Fruit fly (Drosophila melanogaster) whole organism, embryonic: ENCODE results near the gene scramb2.

Source experiments
- Aef1 ChIP-seq: fragments of 200-800 bp; sonication (Bioruptor generic); IDR thresholded peaks from 3 replicates; pipeline ENCODE4 v1.3.6; 2022; ENCODE audit warnings: missing biosample characterization, missing genetic modification characterization
- Antp ChIP-seq: fragments of 200-800 bp; sonication (Bioruptor generic); optimal IDR thresholded peaks from 3 replicates; lab custom pipeline; 2016; ENCODE audit warnings: missing biosample characterization, missing genetic modification characterization
- Atf6 ChIP-seq: fragments of 200-800 bp; sonication (Bioruptor generic); IDR thresholded peaks from 2 replicates; pipeline ENCODE4 v1.3.6; 2022; ENCODE audit warnings: missing biosample characterization, missing genetic modification characterization
- Awh ChIP-seq: fragments of 200-800 bp; sonication (Bioruptor generic); IDR thresholded peaks from 2 replicates; pipeline ENCODE4, ENCODE4 v1.3.6; 2022; ENCODE audit warnings: missing biosample characterization, missing genetic modification characterization
- CG10321 ChIP-seq: fragments of 200-800 bp; sonication (Bioruptor generic); IDR thresholded peaks from 2 replicates; pipeline ENCODE4 v1.3.6; 2022; ENCODE audit warnings: missing biosample characterization, missing genetic modification characterization
- CG1603 ChIP-seq: fragments of 200-800 bp; sonication (Bioruptor generic); optimal IDR thresholded peaks from 2 replicates; lab custom pipeline; 2019; ENCODE audit warnings: missing biosample characterization, mild to moderate bottlenecking, missing genetic modification characterization, moderate library complexity
- CG16779 ChIP-seq: fragments of 200-800 bp; sonication (Bioruptor generic); IDR thresholded peaks from 2 replicates; pipeline ENCODE4 v1.3.6; 2022; ENCODE audit warnings: missing biosample characterization, missing genetic modification characterization
- CG16815 ChIP-seq: fragments of 200-800 bp; sonication (Bioruptor generic); optimal IDR thresholded peaks from 3 replicates; lab custom pipeline; 2017; ENCODE audit warnings: missing biosample characterization, mild to moderate bottlenecking, missing genetic modification characterization
- CG18764 ChIP-seq: fragments of 200-800 bp; sonication (Bioruptor generic); optimal IDR thresholded peaks from 3 replicates; lab custom pipeline; 2016; ENCODE audit warnings: missing biosample characterization, missing genetic modification characterization
- CG32767 ChIP-seq: fragments of 200-800 bp; sonication (Bioruptor generic); IDR thresholded peaks from 2 replicates; pipeline ENCODE4 v1.3.6; 2022; ENCODE audit warnings: missing biosample characterization, missing genetic modification characterization
- CG3847 ChIP-seq: fragments of 200-800 bp; sonication (Bioruptor generic); IDR thresholded peaks from 2 replicates; pipeline ENCODE4 v1.3.6; 2022; ENCODE audit warnings: missing biosample characterization, missing genetic modification characterization
- CG4282 ChIP-seq: fragments of 200-800 bp; sonication (Bioruptor generic); optimal IDR thresholded peaks from 2 replicates; lab custom pipeline; 2016; ENCODE audit warnings: missing biosample characterization, missing genetic modification characterization
- CG6791 ChIP-seq: fragments of 200-800 bp; sonication (Bioruptor generic); IDR thresholded peaks from 3 replicates; pipeline ENCODE4 v1.3.6; 2022; ENCODE audit warnings: missing biosample characterization, missing genetic modification characterization; ENCODE audit not compliant: partially characterized antibody
- CG8290 ChIP-seq, 3 experiments: fragments of 200-800 bp; sonication (Bioruptor generic); optimal IDR thresholded peaks; 2 replicates each; lab custom pipeline; 2016 to 2019; ENCODE audit warnings: missing biosample characterization in 3 of 3, missing genetic modification characterization in 3 of 3, mild to moderate bottlenecking in 2 of 3, moderate library complexity in 1 of 3
- CG8359 ChIP-seq: fragments of 200-800 bp; sonication (Bioruptor generic); optimal IDR thresholded peaks from 2 replicates; lab custom pipeline; 2017; ENCODE audit warnings: missing biosample characterization, mild to moderate bottlenecking, missing genetic modification characterization, borderline replicate concordance
- CoRest ChIP-seq: fragments of 200-800 bp; sonication (Bioruptor generic); optimal IDR thresholded peaks from 3 replicates; lab custom pipeline; 2018; ENCODE audit warnings: missing biosample characterization, mild to moderate bottlenecking, missing genetic modification characterization, moderate library complexity
- D19B ChIP-seq: fragments of 200-800 bp; sonication (Bioruptor generic); optimal IDR thresholded peaks from 2 replicates; lab custom pipeline; 2017; ENCODE audit warnings: missing biosample characterization, mild to moderate bottlenecking, missing genetic modification characterization
- E2f1 ChIP-seq: fragments of 200-800 bp; sonication (Bioruptor generic); IDR thresholded peaks from 2 replicates; pipeline ENCODE4 v1.3.6; 2022; ENCODE audit warnings: missing biosample characterization, missing genetic modification characterization
- ERR ChIP-seq: fragments of 200-800 bp; sonication (Bioruptor generic); optimal IDR thresholded peaks from 2 replicates; lab custom pipeline; 2016; ENCODE audit warnings: missing biosample characterization, missing genetic modification characterization
- Fer3 ChIP-seq: fragments of 200-800 bp; sonication (Bioruptor generic); optimal IDR thresholded peaks from 2 replicates; lab custom pipeline; 2018; ENCODE audit warnings: missing biosample characterization, mild to moderate bottlenecking, missing genetic modification characterization, moderate library complexity
- H2.0 ChIP-seq: fragments of 200-800 bp; sonication (Bioruptor generic); IDR thresholded peaks from 2 replicates; pipeline ENCODE4 v1.3.6; 2022; ENCODE audit warnings: missing biosample characterization, missing genetic modification characterization
- HLH3B ChIP-seq: fragments of 200-800 bp; sonication (Bioruptor generic); IDR thresholded peaks from 2 replicates; pipeline ENCODE4 v1.3.6; 2022; ENCODE audit warnings: missing biosample characterization, missing genetic modification characterization
- Hmx ChIP-seq: fragments of 200-800 bp; sonication (Bioruptor generic); optimal IDR thresholded peaks from 2 replicates; lab custom pipeline; 2016; ENCODE audit warnings: missing biosample characterization, missing genetic modification characterization
- Kr ChIP-seq: fragments of 200-800 bp; sonication (Bioruptor generic); optimal IDR thresholded peaks from 2 replicates; lab custom pipeline; 2017; ENCODE audit warnings: missing biosample characterization, mild to moderate bottlenecking, missing genetic modification characterization
- Lhr ChIP-seq: fragments of 200-800 bp; sonication (Bioruptor generic); optimal IDR thresholded peaks from 3 replicates; lab custom pipeline; 2017; ENCODE audit warnings: mild to moderate bottlenecking, missing biosample characterization, missing genetic modification reagents, missing genetic modification characterization
- Med ChIP-seq: fragments of 200-800 bp; sonication (Bioruptor generic); peaks from one replicate; lab custom pipeline; 2016; ENCODE audit warnings: missing biosample characterization, missing genetic modification characterization, mild to moderate bottlenecking, inconsistent platforms, moderate library complexity
- Nf-YA ChIP-seq: fragments of 200-800 bp; sonication (Bioruptor generic); IDR thresholded peaks from 2 replicates; pipeline ENCODE4 v1.3.6; 2022; ENCODE audit warnings: missing biosample characterization, missing genetic modification characterization
- Oaz ChIP-seq: fragments of 200-800 bp; sonication (Bioruptor generic); IDR thresholded peaks from 2 replicates; pipeline ENCODE4 v1.3.6; 2022; ENCODE audit warnings: missing biosample characterization, missing genetic modification characterization
- Optix ChIP-seq: fragments of 200-800 bp; sonication (Bioruptor generic); IDR thresholded peaks from 3 replicates; pipeline ENCODE4 v1.3.6; 2022; ENCODE audit warnings: missing biosample characterization, missing genetic modification characterization
- Rx ChIP-seq: fragments of 200-800 bp; sonication (Bioruptor generic); IDR thresholded peaks from 2 replicates; pipeline ENCODE4 v1.3.6; 2022; ENCODE audit warnings: missing biosample characterization, missing genetic modification characterization
- Ssrp ChIP-seq: fragments of 200-800 bp; sonication (Bioruptor generic); optimal IDR thresholded peaks from 2 replicates; lab custom pipeline; 2018; ENCODE audit warnings: missing biosample characterization, mild to moderate bottlenecking, missing genetic modification characterization, moderate library complexity
- bigmax ChIP-seq: fragments of 200-800 bp; sonication (Bioruptor generic); optimal IDR thresholded peaks from 2 replicates; lab custom pipeline; 2018; ENCODE audit warnings: missing biosample characterization, mild to moderate bottlenecking, missing genetic modification characterization
- cas ChIP-seq: fragments of 200-800 bp; sonication (Bioruptor generic); IDR thresholded peaks from 2 replicates; pipeline ENCODE4 v1.3.6; 2022; ENCODE audit warnings: missing biosample characterization, missing genetic modification characterization
- chm ChIP-seq: fragments of 200-800 bp; sonication (Bioruptor generic); IDR thresholded peaks from 2 replicates; pipeline ENCODE4 v1.3.6; 2022; ENCODE audit warnings: missing biosample characterization, missing genetic modification characterization
- chn ChIP-seq: fragments of 200-800 bp; sonication (Bioruptor generic); optimal IDR thresholded peaks from 2 replicates; lab custom pipeline; 2016; ENCODE audit warnings: missing biosample characterization, missing genetic modification characterization
- gcm2 ChIP-seq: fragments of 200-800 bp; sonication (Bioruptor generic); optimal IDR thresholded peaks from 2 replicates; lab custom pipeline; 2016; ENCODE audit warnings: missing biosample characterization, missing genetic modification characterization
- gem ChIP-seq: fragments of 200-800 bp; sonication (Bioruptor generic); optimal IDR thresholded peaks from 2 replicates; lab custom pipeline; 2019; ENCODE audit warnings: missing biosample characterization, mild to moderate bottlenecking, missing genetic modification characterization, moderate library complexity
- gfzf ChIP-seq: fragments of 200-800 bp; sonication (Bioruptor generic); optimal IDR thresholded peaks from 2 replicates; lab custom pipeline; 2016; ENCODE audit warnings: missing biosample characterization, mild to moderate bottlenecking, missing genetic modification characterization, moderate library complexity
- gsb ChIP-seq: fragments of 200-800 bp; sonication (Bioruptor generic); IDR thresholded peaks from 2 replicates; pipeline ENCODE4 v1.3.6; 2022; ENCODE audit warnings: missing biosample characterization, missing genetic modification characterization
- knrl ChIP-seq: fragments of 200-800 bp; sonication (Bioruptor generic); IDR thresholded peaks from 3 replicates; pipeline ENCODE4 v1.3.6; 2022; ENCODE audit warnings: missing biosample characterization, missing genetic modification characterization; ENCODE audit not compliant: partially characterized antibody
- p53 ChIP-seq: fragments of 200-800 bp; sonication (Bioruptor generic); optimal IDR thresholded peaks from 2 replicates; lab custom pipeline; 2016; ENCODE audit warnings: missing biosample characterization, missing genetic modification characterization
- prd ChIP-seq, 3 experiments: fragments of >200 bp in 2 of 3; fragments of 200-800 bp in 1 of 3; sonication (Bioruptor generic) in 1 of 3; optimal IDR thresholded peaks in 2 of 3; IDR thresholded peaks in 1 of 3; 2 replicates in 2 of 3; 3 replicates in 1 of 3; pipeline versions ENCODE4 v1.3.6 to Lab custom; 2017 to 2022; ENCODE audit warnings: missing biosample characterization in 1 of 3, missing genetic modification characterization in 1 of 3
- row ChIP-seq: fragments of 200-800 bp; sonication (Bioruptor generic); IDR thresholded peaks from 3 replicates; pipeline ENCODE4 v1.3.6; 2022; ENCODE audit warnings: missing biosample characterization, missing genetic modification characterization
- sob ChIP-seq: fragments of 200-800 bp; sonication (Bioruptor generic); IDR thresholded peaks from 2 replicates; pipeline ENCODE4 v1.3.6; 2022; ENCODE audit warnings: missing biosample characterization, missing genetic modification characterization
- tap ChIP-seq: fragments of 200-800 bp; optimal IDR thresholded peaks from 3 replicates; lab custom pipeline; 2019; ENCODE audit warnings: missing biosample characterization, mild to moderate bottlenecking, missing genetic modification characterization, moderate library complexity
- tgo ChIP-seq: fragments of 200-800 bp; sonication (Bioruptor generic); IDR thresholded peaks from 3 replicates; pipeline ENCODE4 v1.3.6; 2022; ENCODE audit warnings: missing biosample characterization, missing genetic modification characterization
- tll ChIP-seq, 2 experiments: fragments of 200-800 bp in 1 of 2; fragments of >200 bp in 1 of 2; sonication (Bioruptor generic) in 1 of 2; optimal IDR thresholded peaks; 2 replicates each; lab custom pipeline; 2017 to 2019; ENCODE audit warnings: missing biosample characterization in 2 of 2, missing genetic modification characterization in 2 of 2, mild to moderate bottlenecking in 1 of 2, moderate library complexity in 1 of 2
- unpg ChIP-seq: fragments of 200-800 bp; sonication (Bioruptor generic); optimal IDR thresholded peaks from 3 replicates; lab custom pipeline; 2018; ENCODE audit warnings: missing biosample characterization, mild to moderate bottlenecking, missing genetic modification characterization, moderate library complexity

Gene scramb2

DNA sequence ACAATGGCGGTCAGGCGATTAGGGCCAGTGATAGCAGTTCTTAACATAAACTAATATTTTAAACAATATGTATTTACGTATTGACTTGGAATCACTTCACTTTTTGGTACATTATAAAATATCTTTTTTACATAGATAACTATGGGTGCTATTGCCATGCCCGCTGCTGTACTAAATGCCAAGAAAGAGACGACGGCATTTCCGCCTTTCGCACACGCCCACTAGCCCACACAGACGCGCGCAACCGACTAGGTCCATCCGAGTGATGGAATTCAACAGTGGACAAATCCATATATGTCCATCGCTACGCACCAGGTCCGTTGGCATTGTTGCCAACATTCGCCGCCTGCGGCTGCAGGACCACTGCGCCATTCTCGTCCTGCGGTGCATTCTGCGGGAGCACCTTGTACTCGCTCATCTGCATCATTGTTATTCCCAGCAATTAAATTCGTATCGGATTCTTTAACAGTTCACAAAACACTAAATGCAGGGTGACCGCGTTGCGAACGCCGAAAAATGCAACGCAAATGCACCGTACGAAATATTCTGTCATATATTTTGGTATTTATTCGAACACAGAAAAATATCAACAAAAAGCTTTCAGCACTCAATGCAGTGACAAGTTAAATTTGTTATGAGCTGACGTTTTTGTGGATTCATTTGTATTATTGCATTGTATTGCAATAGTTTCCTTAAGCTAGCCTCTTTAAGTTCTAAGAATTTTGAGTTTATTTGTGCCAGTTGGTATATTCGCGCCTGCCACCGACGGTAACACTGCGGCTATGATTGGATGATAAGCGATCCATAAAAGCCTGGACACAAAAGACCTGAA is at the start of gene scramb2, which contains the start of gene Sk2 (continued):
- peak; percentile 85 for TF ChIP-seq gcm2 (GFP tag; lab: Kevin White, UChicago)
- peak; percentile 90 for TF ChIP-seq CG1603 (tag; lab: Kevin White, UChicago)
- TF ChIP-seq Med (GFP tag; lab: Kevin White, UChicago): peak; percentile 98
- peak; percentile 91 for TF ChIP-seq Oaz (GFP tag; lab: Robert Waterston, UW)
- no peak for TF ChIP-seq CG6791 (GFP tag; lab: Robert Waterston, UW)
- peak; percentile 92 for TF ChIP-seq E2f1 (GFP tag; lab: Robert Waterston, UW)
- no peak for TF ChIP-seq Kr (GFP tag; lab: Kevin White, UChicago)
- peak; percentile 86 for TF ChIP-seq CG16815 (GFP tag; lab: Kevin White, UChicago)
- TF ChIP-seq CG32767 (GFP tag; lab: Robert Waterston, UW): peak; percentile 88
- peak; percentile 95 for TF ChIP-seq HLH3B (GFP tag; lab: Robert Waterston, UW)
- TF ChIP-seq Atf6 (GFP tag; lab: Robert Waterston, UW): peak; percentile 92
- 0 out of 3 replicates have a peak, but pooled peaks have one; percentile 33 for TF ChIP-seq knrl (GFP tag; lab: Robert Waterston, UW)
- peak; percentile 92 for TF ChIP-seq Ssrp (tag; lab: Kevin White, UChicago)
- TF ChIP-seq tgo (GFP tag; lab: Robert Waterston, UW): peak; percentile 94
- peak; percentile 95 for TF ChIP-seq sob (GFP tag; lab: Robert Waterston, UW)
- TF ChIP-seq Rx: peak; percentile 93
- peak; percentile 97 for TF ChIP-seq gfzf
- peak; percentile 83 for TF ChIP-seq D19B (GFP tag; lab: Kevin White, UChicago)
- TF ChIP-seq bigmax (GFP tag; lab: Kevin White, UChicago): peak; percentile 41
- peak; percentile 85 for TF ChIP-seq CG8359 (GFP tag; lab: Kevin White, UChicago)
- peak; percentile 92 for TF ChIP-seq Aef1 (GFP tag; lab: Robert Waterston, UW)
- TF ChIP-seq chm (GFP tag; lab: Robert Waterston, UW): peak; percentile 96
- TF ChIP-seq row (GFP tag; lab: Robert Waterston, UW): peak; percentile 95
- TF ChIP-seq CG3847 (GFP tag; lab: Robert Waterston, UW): peak; percentile 91
- TF ChIP-seq prd (optimal IDR thresholded peaks at IDR 0.05; lab: Kevin White, UChicago): no peak
- TF ChIP-seq prd (GFP tag; IDR thresholded peaks at IDR 0.05; lab: Robert Waterston, UW): peak; percentile 97
- TF ChIP-seq Nf-YA (GFP tag; lab: Robert Waterston, UW): peak; percentile 91
- TF ChIP-seq chn (GFP tag; lab: Kevin White, UChicago): peak; percentile 89
- peak; percentile 94 for TF ChIP-seq CoRest (tag; lab: Kevin White, UChicago)
- no peak for TF ChIP-seq p53 (GFP tag; lab: Kevin White, UChicago)
- TF ChIP-seq unpg (GFP tag; lab: Kevin White, UChicago): peak; percentile 97
- peak; percentile 84 for TF ChIP-seq CG16779 (GFP tag; lab: Robert Waterston, UW)
- no peak for TF ChIP-seq tll (GFP tag; optimal IDR thresholded peaks at IDR 0.05; lab: Kevin White, UChicago)
- peak; percentile 96 for TF ChIP-seq Awh
- peak; percentile 94 for TF ChIP-seq Fer3 (tag; lab: Kevin White, UChicago)
- peak; percentile 93 for TF ChIP-seq H2.0 (GFP tag; lab: Robert Waterston, UW)
- peak; percentile 20 for TF ChIP-seq CG4282 (GFP tag; lab: Kevin White, UChicago)
- TF ChIP-seq gem (tag; lab: Kevin White, UChicago): peak; percentile 96
- TF ChIP-seq tap (tag; lab: Kevin White, UChicago): peak; percentile 94
- TF ChIP-seq CG18764 (GFP tag; lab: Kevin White, UChicago): peak; percentile 83
- peak; percentile 94 for TF ChIP-seq gsb (GFP tag; lab: Robert Waterston, UW)
- TF ChIP-seq cas: peak; percentile 82
- peak; percentile 76 for TF ChIP-seq Hmx (GFP tag; lab: Kevin White, UChicago)
- TF ChIP-seq CG8290 (GFP tag; optimal IDR thresholded peaks at IDR 0.05; lab: Kevin White, UChicago): peak; percentile 82
- TF ChIP-seq CG8290 (tag; optimal IDR thresholded peaks at IDR 0.05; lab: Kevin White, UChicago): peak; percentile 80 to 93
- TF ChIP-seq ERR (GFP tag; lab: Kevin White, UChicago): peak; percentile 83
- TF ChIP-seq CG10321 (GFP tag; lab: Robert Waterston, UW): peak; percentile 82
- peak; percentile 78 for TF ChIP-seq Antp (GFP tag; lab: Kevin White, UChicago)
- peak; percentile 80 for TF ChIP-seq Lhr (GFP tag; lab: Kevin White, UChicago)
- peak; percentile 94 for TF ChIP-seq Optix (GFP tag; lab: Robert Waterston, UW)
